Worm (Caenorhabditis elegans) whole organism, late embryonic: ENCODE data around the gene fbxa-62.

Experiments
- ahr-1 ChIP-seq: sonication (generic microtip); optimal IDR thresholded peaks from 2 replicates; lab custom pipeline; 2016; ENCODE audit warnings: missing genetic modification characterization, missing compliant biosample characterization
- ama-1 ChIP-seq: fragments of 150-350 bp; optimal IDR thresholded peaks from 2 replicates; lab custom pipeline; 2014
- ceh-30 ChIP-seq: fragments of 150-350 bp; optimal IDR thresholded peaks from 2 replicates; lab custom pipeline; 2014; ENCODE audit warnings: missing biosample characterization, missing genetic modification characterization
- dmd-4 ChIP-seq: sonication (generic microtip); optimal IDR thresholded peaks from 2 replicates; lab custom pipeline; 2016; ENCODE audit warnings: borderline replicate concordance, missing genetic modification characterization, missing compliant biosample characterization
- elt-2 ChIP-seq: sonication (generic microtip); optimal IDR thresholded peaks from 2 replicates; lab custom pipeline; 2016; ENCODE audit warnings: missing genetic modification reagents, missing genetic modification characterization, missing compliant biosample characterization
- lin-11 ChIP-seq: fragments of 200-800 bp; sonication (Bioruptor generic); optimal IDR thresholded peaks from 2 replicates; lab custom pipeline; 2018; ENCODE audit warnings: mild to moderate bottlenecking, missing genetic modification characterization, missing compliant biosample characterization
- madf-2 ChIP-seq: sonication (generic microtip); optimal IDR thresholded peaks from 2 replicates; lab custom pipeline; 2017; ENCODE audit warnings: missing genetic modification characterization, missing compliant biosample characterization
- nhr-11 ChIP-seq: fragments of 150-350 bp; optimal IDR thresholded peaks from 2 replicates; lab custom pipeline; 2014; ENCODE audit warnings: missing biosample characterization, missing genetic modification characterization
- npax-4 ChIP-seq: sonication (generic microtip); optimal IDR thresholded peaks from 2 replicates; lab custom pipeline; 2016; ENCODE audit warnings: missing genetic modification characterization, missing compliant biosample characterization
- tbx-2 ChIP-seq: sonication (generic microtip); optimal IDR thresholded peaks from 2 replicates; lab custom pipeline; 2016; ENCODE audit warnings: missing genetic modification characterization, missing compliant biosample characterization

- TF ChIP-seq ceh-30 (tag; lab: Kevin White, UChicago) (no peak), elt-2 (tag; lab: Kevin White, UChicago) (no peak), madf-2 (tag; lab: Kevin White, UChicago) (no peak), ama-1 (lab: Kevin White, UChicago) (no peak), nhr-11 (tag; lab: Kevin White, UChicago) (no peak), ahr-1 (no peak), tbx-2 (tag; lab: Kevin White, UChicago) (no peak), dmd-4 (tag; lab: Kevin White, UChicago) (no peak), npax-4 (tag; lab: Kevin White, UChicago) (no peak), lin-11 (tag; lab: Kevin White, UChicago) (no peak)
Measured at ce11 chrIII:2205155-2205554, 22.4 kb upstream of the fbxa-62 start.
